Worm (Caenorhabditis elegans) whole organism, mixed stage, embryonic: ENCODE measurements around the gene npax-1.
"Not testable (repeated sequence)": the region's sequence is repeated elsewhere in the genome, so short reads cannot be mapped to it uniquely, and the experiment has no call there.

Experiments used
- lsy-2 ChIP-seq: fragments of 150-350 bp; optimal IDR thresholded peaks from 2 replicates; lab custom pipeline; 2014; ENCODE audit warnings: missing biosample characterization, missing genetic modification characterization
- unc-62 ChIP-seq: fragments of 150-350 bp; optimal IDR thresholded peaks from 2 replicates; lab custom pipeline; 2014; ENCODE audit warnings: missing biosample characterization, missing genetic modification reagents, missing genetic modification characterization

DNA sequence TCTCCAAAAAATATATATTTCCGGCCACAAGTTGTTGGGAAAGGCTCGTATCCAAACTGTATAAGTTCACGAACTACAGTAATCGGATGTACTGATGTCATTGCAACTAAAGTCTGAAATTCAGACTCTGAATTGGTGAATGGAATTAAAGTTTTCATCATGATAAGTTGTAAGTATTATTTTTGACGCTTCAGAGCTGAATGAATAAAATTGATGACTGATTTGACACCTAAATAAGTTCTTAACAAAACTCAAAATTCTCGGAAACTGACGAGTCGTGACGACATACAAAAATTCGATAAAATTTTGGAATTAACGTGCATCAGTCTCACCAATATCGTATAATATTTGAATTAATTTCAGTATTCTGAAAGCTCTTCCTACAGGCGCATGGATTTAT, 39.1 kb upstream of the npax-1 start, which contains the start of gene F43E2.11:
- TF ChIP-seq lsy-2 (tag; lab: Kevin White, UChicago); unc-62 (GFP tag; lab: Kevin White, UChicago): not testable (repeated sequence)
